Worm (Caenorhabditis elegans) whole organism, L3 larva: ENCODE results near the gene K03A1.4.

Experiments used
- elt-3 ChIP-seq, 3 experiments: fragments of 150-350 bp in 1 of 3; sonication (generic microtip) in 2 of 3; optimal IDR thresholded peaks; 2 replicates in 2 of 3; 4 replicates in 1 of 3; lab custom pipeline; 2014 to 2017; ENCODE audit warnings: missing biosample characterization in 3 of 3, missing genetic modification characterization in 3 of 3
- fkh-10 ChIP-seq: sonication (generic microtip); optimal IDR thresholded peaks from 2 replicates; lab custom pipeline; 2017; ENCODE audit warnings: missing biosample characterization, missing genetic modification reagents, missing genetic modification characterization
- fos-1 ChIP-seq: fragments of 150-350 bp; optimal IDR thresholded peaks from 2 replicates; lab custom pipeline; 2014; ENCODE audit warnings: missing biosample characterization, missing genetic modification characterization
- nhr-12 ChIP-seq: fragments of 150-350 bp; optimal IDR thresholded peaks from 2 replicates; lab custom pipeline; 2014; ENCODE audit warnings: missing biosample characterization, missing genetic modification characterization
- nhr-237 ChIP-seq: fragments of 150-350 bp; optimal IDR thresholded peaks from 2 replicates; lab custom pipeline; 2014; ENCODE audit warnings: missing biosample characterization, missing genetic modification characterization
- nhr-25 ChIP-seq: sonication (generic microtip); optimal IDR thresholded peaks from 2 replicates; lab custom pipeline; 2017; ENCODE audit warnings: missing biosample characterization, missing genetic modification characterization
- pqm-1 ChIP-seq: fragments of 150-350 bp; optimal IDR thresholded peaks from 2 replicates; lab custom pipeline; 2017; ENCODE audit warnings: missing biosample characterization, missing genetic modification characterization, inconsistent platforms
- skn-1 ChIP-seq: fragments of 150-350 bp; optimal IDR thresholded peaks from 2 replicates; lab custom pipeline; 2014; ENCODE audit warnings: missing biosample characterization, missing genetic modification characterization

- TF ChIP-seq nhr-237, result no peak
- TF ChIP-seq nhr-25 (tag; lab: Kevin White, UChicago), result no peak
- no peak for TF ChIP-seq elt-3 (tag; optimal IDR thresholded peaks at IDR 0.05; lab: Kevin White, UChicago)
- TF ChIP-seq fos-1 (tag; lab: Kevin White, UChicago), result no peak
- no peak for TF ChIP-seq skn-1 (tag; lab: Kevin White, UChicago)
- TF ChIP-seq nhr-12 (tag; lab: Kevin White, UChicago), result no peak
- no peak for TF ChIP-seq fkh-10
- no peak for TF ChIP-seq pqm-1 (tag; lab: Kevin White, UChicago)
Observed at ce11 chrX:7281347-7281746, 17.2 kb downstream of the K03A1.4 start.
